Worm (Caenorhabditis elegans) whole organism, L3 larva: Measurements from ENCODE around the gene F54A3.2.

Experiments
- ceh-9 ChIP-seq: sonication (generic microtip); optimal IDR thresholded peaks from 2 replicates; lab custom pipeline; 2018; ENCODE audit warnings: missing biosample characterization, missing genetic modification characterization
- nhr-77 ChIP-seq: fragments of 150-350 bp; optimal IDR thresholded peaks from 2 replicates; lab custom pipeline; 2014; ENCODE audit warnings: missing biosample characterization, missing genetic modification characterization
- skn-1 ChIP-seq: fragments of 150-350 bp; optimal IDR thresholded peaks from 2 replicates; lab custom pipeline; 2014; ENCODE audit warnings: missing biosample characterization, missing genetic modification characterization

- no peak for TF ChIP-seq skn-1 (tag; lab: Kevin White, UChicago)
- TF ChIP-seq ceh-9 (tag; lab: Kevin White, UChicago), result no peak
- TF ChIP-seq nhr-77, result no peak
These were observed 35.6 kb upstream of the F54A3.2 start, which contains the start of gene Y59C2A.1 for ce11 chrII:2207812-2208211.
